Worm (Caenorhabditis elegans) whole organism, midembryonic: Measurements from ENCODE around the gene clec-20.
"Not testable (repeated sequence)": the region's sequence is repeated elsewhere in the genome, so short reads cannot be mapped to it uniquely, and the experiment has no call there.

ENCODE experiments used
- T22C8.4 ChIP-seq: fragments of 200-800 bp; sonication (Bioruptor generic); IDR thresholded peaks from 2 replicates; pipeline ENCODE4 v1.3.6; 2022; ENCODE audit warnings: missing genetic modification characterization, missing compliant biosample characterization
- cog-1 ChIP-seq: sonication (generic microtip); optimal IDR thresholded peaks from 2 replicates; lab custom pipeline; 2016; ENCODE audit warnings: missing genetic modification characterization, missing compliant biosample characterization
- flt-1 ChIP-seq: fragments of 200-800 bp; sonication (Bioruptor generic); IDR thresholded peaks from 2 replicates; pipeline ENCODE4 v1.3.6; 2022; ENCODE audit warnings: missing genetic modification characterization, missing compliant biosample characterization
- klf-2 ChIP-seq: fragments of 200-800 bp; sonication (Bioruptor generic); conservative IDR thresholded peaks from 2 replicates; pipeline ENCODE4 v1.3.6; 2022; ENCODE audit warnings: missing genetic modification reagents, missing genetic modification characterization, missing compliant biosample characterization
- tab-1 ChIP-seq: fragments of 200-800 bp; sonication (Bioruptor generic); IDR thresholded peaks from 2 replicates; pipeline ENCODE4 v1.3.6; 2022; ENCODE audit warnings: missing genetic modification characterization, missing compliant biosample characterization
- ztf-29 ChIP-seq: fragments of 200-800 bp; sonication (Bioruptor generic); IDR thresholded peaks from 2 replicates; pipeline ENCODE4 v1.3.6; 2022; ENCODE audit warnings: missing genetic modification reagents, missing genetic modification characterization, missing compliant biosample characterization

ce11 chrII:1632216-1632615, 37.2 kb upstream of the clec-20 start, which contains the start of gene C08E3.13:
- not testable (repeated sequence) for TF ChIP-seq cog-1 (tag; lab: Kevin White, UChicago); tab-1 (GFP tag; lab: Robert Waterston, UW); ztf-29; klf-2; flt-1 (GFP tag; lab: Robert Waterston, UW); T22C8.4
